Worm (Caenorhabditis elegans) whole organism, midembryonic: ENCODE results near the gene M03F8.5.

Experiments used
- cog-1 ChIP-seq: sonication (generic microtip); optimal IDR thresholded peaks from 2 replicates; lab custom pipeline; 2016; ENCODE audit warnings: missing genetic modification characterization, missing compliant biosample characterization
- flt-1 ChIP-seq: fragments of 200-800 bp; sonication (Bioruptor generic); IDR thresholded peaks from 2 replicates; pipeline ENCODE4 v1.3.6; 2022; ENCODE audit warnings: missing genetic modification characterization, missing compliant biosample characterization
- ref-1 ChIP-seq: fragments of 200-800 bp; sonication (Bioruptor generic); conservative IDR thresholded peaks from 2 replicates; pipeline ENCODE4 v1.3.6; 2022; ENCODE audit warnings: missing genetic modification reagents, missing genetic modification characterization, missing compliant biosample characterization
- tab-1 ChIP-seq: fragments of 200-800 bp; sonication (Bioruptor generic); IDR thresholded peaks from 2 replicates; pipeline ENCODE4 v1.3.6; 2022; ENCODE audit warnings: missing genetic modification characterization, missing compliant biosample characterization
- ztf-23 ChIP-seq: fragments of 200-800 bp; sonication (Bioruptor generic); IDR thresholded peaks from 2 replicates; pipeline ENCODE4 v1.3.6; 2022; ENCODE audit warnings: missing genetic modification reagents, missing genetic modification characterization, missing compliant biosample characterization
- ztf-29 ChIP-seq: fragments of 200-800 bp; sonication (Bioruptor generic); IDR thresholded peaks from 2 replicates; pipeline ENCODE4 v1.3.6; 2022; ENCODE audit warnings: missing genetic modification reagents, missing genetic modification characterization, missing compliant biosample characterization

ce11 chrV:5927347-5927746, 9.2 kb downstream of the M03F8.5 start, which contains the start of gene srsx-17:
- TF ChIP-seq flt-1 (GFP tag; lab: Robert Waterston, UW), result no peak
- TF ChIP-seq tab-1 (GFP tag; lab: Robert Waterston, UW), result no peak
- TF ChIP-seq ref-1 (GFP tag; lab: Robert Waterston, UW), result no peak
- TF ChIP-seq ztf-29 (GFP tag; lab: Robert Waterston, UW), result no peak
- TF ChIP-seq ztf-23 (GFP tag; lab: Robert Waterston, UW), result no peak
- TF ChIP-seq cog-1 (tag; lab: Kevin White, UChicago), result no peak
